Worm (Caenorhabditis elegans) whole organism, L4 larva: ENCODE data around the gene C50A2.7.

ENCODE experiments used
- D1046.2 ChIP-seq: fragments of 200-800 bp; sonication (Bioruptor generic); IDR thresholded peaks from 2 replicates; pipeline ENCODE4 v1.3.6; 2022; ENCODE audit warnings: missing genetic modification characterization, missing compliant biosample characterization
- F26F4.8 ChIP-seq: fragments of 200-800 bp; sonication (Bioruptor generic); conservative IDR thresholded peaks from 2 replicates; pipeline ENCODE4 v1.3.6; 2022; ENCODE audit warnings: missing genetic modification characterization, missing compliant biosample characterization
- F44E2.7 ChIP-seq: fragments of 200-800 bp; sonication (Bioruptor generic); IDR thresholded peaks from 2 replicates; pipeline ENCODE4 v2.1.2; 2022; ENCODE audit warnings: missing genetic modification characterization, missing compliant biosample characterization
- Y75B8A.6 ChIP-seq: fragments of 200-800 bp; sonication (Bioruptor generic); IDR thresholded peaks from 2 replicates; pipeline ENCODE4 v1.3.6; 2022; ENCODE audit warnings: missing genetic modification reagents, missing genetic modification characterization, missing compliant biosample characterization
- ZK337.2 ChIP-seq: fragments of 200-800 bp; sonication (Bioruptor generic); IDR thresholded peaks from 2 replicates; pipeline ENCODE4 v1.3.6; 2022; ENCODE audit warnings: missing genetic modification reagents, missing genetic modification characterization, missing compliant biosample characterization
- aha-1 ChIP-seq: fragments of 150-350 bp; peaks from one replicate; lab custom pipeline; 2014; ENCODE audit warnings: missing biosample characterization, missing genetic modification characterization
- arid-1 ChIP-seq: fragments of 200-800 bp; sonication (Bioruptor generic); conservative IDR thresholded peaks from 2 replicates; pipeline ENCODE4 v1.3.6; 2022; ENCODE audit warnings: missing genetic modification reagents, missing genetic modification characterization, missing compliant biosample characterization
- ceh-32 ChIP-seq: sonication (generic microtip); optimal IDR thresholded peaks from 2 replicates; lab custom pipeline; 2016; ENCODE audit warnings: mild to moderate bottlenecking, missing genetic modification characterization, missing compliant biosample characterization; ENCODE audit not compliant: poor library complexity
- ceh-82 ChIP-seq: sonication (generic microtip); optimal IDR thresholded peaks from 2 replicates; lab custom pipeline; 2017; ENCODE audit warnings: missing biosample characterization, missing genetic modification characterization
- cey-2 ChIP-seq: sonication (generic microtip); optimal IDR thresholded peaks from 3 replicates; lab custom pipeline; 2017; ENCODE audit warnings: missing genetic modification characterization, mild to moderate bottlenecking, missing compliant biosample characterization, antibody characterized with exemption, borderline replicate concordance; ENCODE audit not compliant: insufficient read depth
- dmd-8 ChIP-seq: fragments of 200-800 bp; sonication (Bioruptor generic); IDR thresholded peaks from 2 replicates; pipeline ENCODE4 v1.3.6; 2022; ENCODE audit warnings: missing genetic modification characterization, missing compliant biosample characterization
- egl-27 ChIP-seq: sonication (generic microtip); optimal IDR thresholded peaks from 3 replicates; lab custom pipeline; 2017; ENCODE audit warnings: missing biosample characterization, missing genetic modification reagents, missing genetic modification characterization
- egl-43 ChIP-seq: fragments of 200-800 bp; sonication (Bioruptor generic); IDR thresholded peaks from 2 replicates; pipeline ENCODE4 v1.3.6; 2022; ENCODE audit warnings: missing genetic modification reagents, missing genetic modification characterization, missing compliant biosample characterization
- fkh-10 ChIP-seq: fragments of 150-350 bp; optimal IDR thresholded peaks from 2 replicates; lab custom pipeline; 2014; ENCODE audit warnings: missing biosample characterization, missing genetic modification reagents, missing genetic modification characterization
- hif-1 ChIP-seq, 2 experiments: sonication (generic microtip); optimal IDR thresholded peaks; 2 replicates each; lab custom pipeline; 2016 to 2017; ENCODE audit warnings: missing compliant biosample characterization in 2 of 2, missing genetic modification characterization in 2 of 2, missing genetic modification reagents in 2 of 2, missing genotype in 2 of 2, mild to moderate bottlenecking in 1 of 2
- lim-7 ChIP-seq: fragments of 200-800 bp; sonication (Bioruptor generic); IDR thresholded peaks from 2 replicates; pipeline ENCODE4 v1.3.6; 2022; ENCODE audit warnings: missing genetic modification characterization, missing compliant biosample characterization
- lin-1 ChIP-seq: fragments of 200-800 bp; sonication (Bioruptor generic); IDR thresholded peaks from 2 replicates; pipeline ENCODE4 v1.3.6; 2022; ENCODE audit warnings: missing genetic modification reagents, missing genetic modification characterization, missing compliant biosample characterization
- lsy-2 ChIP-seq, 2 experiments: fragments of 150-350 bp in 1 of 2; sonication (generic microtip) in 1 of 2; optimal IDR thresholded peaks; 2 replicates each; lab custom pipeline; 2014 to 2017; ENCODE audit warnings: missing biosample characterization in 2 of 2, missing genetic modification characterization in 2 of 2
- nhr-10 ChIP-seq: fragments of 150-350 bp; optimal IDR thresholded peaks from 2 replicates; lab custom pipeline; 2014; ENCODE audit warnings: missing biosample characterization, missing genetic modification characterization
- nhr-102 ChIP-seq: sonication (generic microtip); optimal IDR thresholded peaks from 2 replicates; lab custom pipeline; 2016; ENCODE audit warnings: mild to moderate bottlenecking, missing genetic modification characterization, moderate library complexity, missing compliant biosample characterization
- nhr-237 ChIP-seq: sonication (generic microtip); optimal IDR thresholded peaks from 2 replicates; lab custom pipeline; 2017; ENCODE audit warnings: missing biosample characterization, missing genetic modification characterization
- php-3 ChIP-seq: fragments of 200-800 bp; sonication (Bioruptor generic); IDR thresholded peaks from 2 replicates; pipeline ENCODE4 v1.3.6; 2022; ENCODE audit warnings: missing genetic modification reagents, missing genetic modification characterization, missing compliant biosample characterization
- pqm-1 ChIP-seq: sonication (generic microtip); optimal IDR thresholded peaks from 2 replicates; lab custom pipeline; 2017; ENCODE audit warnings: missing biosample characterization, missing genetic modification characterization
- set-16 ChIP-seq: fragments of 200-800 bp; sonication (Bioruptor generic); IDR thresholded peaks from 2 replicates; pipeline ENCODE4 v1.3.6; 2022; ENCODE audit warnings: missing genetic modification reagents, missing genetic modification characterization, missing compliant biosample characterization
- tag-97 ChIP-seq: fragments of 200-800 bp; sonication (Bioruptor generic); IDR thresholded peaks from 2 replicates; pipeline ENCODE4 v1.3.6; 2022; ENCODE audit warnings: missing genetic modification characterization, missing compliant biosample characterization
- tra-1 ChIP-seq: fragments of 200-800 bp; sonication (Bioruptor generic); IDR thresholded peaks from 2 replicates; pipeline ENCODE4 v1.3.6; 2022; ENCODE audit warnings: missing genetic modification reagents, missing genetic modification characterization, missing compliant biosample characterization
- unc-62 ChIP-seq, 3 experiments: fragments of 150-350 bp in 1 of 3; sonication (generic microtip); optimal IDR thresholded peaks in 2 of 3; peaks in 1 of 3; 1 replicate in 1 of 3; 2 replicates in 2 of 3; lab custom pipeline; 2014 to 2017; ENCODE audit warnings: missing biosample characterization in 3 of 3, missing genetic modification characterization in 3 of 3, missing genetic modification reagents in 3 of 3, missing genotype in 1 of 3

The C50A2.7 gene

DNA sequence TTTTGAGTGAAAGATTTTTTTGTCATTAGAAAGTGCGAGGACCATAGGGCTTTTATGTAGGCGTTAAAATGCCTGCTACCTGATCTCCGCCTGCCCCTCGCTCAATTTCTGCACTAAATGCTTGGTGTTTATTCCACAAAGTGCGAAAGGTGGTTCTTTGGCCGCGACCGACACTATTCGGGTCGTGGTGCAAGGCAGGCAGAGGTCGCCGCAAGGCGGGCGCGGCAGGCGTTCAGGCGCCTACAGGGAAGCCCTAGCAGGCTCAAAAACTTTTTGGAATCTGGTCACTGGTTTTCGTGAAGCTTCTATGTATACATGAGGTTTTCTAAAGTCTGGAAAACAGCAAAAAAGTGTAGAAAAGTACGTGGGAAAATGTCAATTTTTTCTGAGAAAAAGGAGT, 42.4 kb upstream of the C50A2.7 start (continued):
- TF ChIP-seq ceh-32 (no peak), nhr-10 (tag; lab: Kevin White, UChicago) (no peak), hif-1 (tag; optimal IDR thresholded peaks at IDR 0.05; lab: Kevin White, UChicago) (no peak)

- TF ChIP-seq egl-43 (GFP tag; lab: Robert Waterston, UW) = 0 out of 2 replicates have a peak, but pooled peaks have one; percentile 37
- TF ChIP-seq set-16 = peak; percentile 91
- TF ChIP-seq fkh-10 (GFP tag; lab: Kevin White, UChicago) = no peak
- no peak for TF ChIP-seq cey-2
- no peak for TF ChIP-seq unc-62 (GFP tag; optimal IDR thresholded peaks at IDR 0.05 in 1 of 2; lab: Kevin White, UChicago)
- no peak for TF ChIP-seq unc-62 (tag; optimal IDR thresholded peaks at IDR 0.05; lab: Kevin White, UChicago)
These were observed 41.7 kb upstream of the C50A2.7 start for ce11 chrIV:1121511-1121910.

ce11 chrIV:1123357-1123756, 39.9 kb upstream of the C50A2.7 start:
- no peak for TF ChIP-seq dmd-8 (GFP tag; lab: Robert Waterston, UW)
- peak; percentile 37; the same call in 1 of the 2 replicates for TF ChIP-seq set-16

DNA sequence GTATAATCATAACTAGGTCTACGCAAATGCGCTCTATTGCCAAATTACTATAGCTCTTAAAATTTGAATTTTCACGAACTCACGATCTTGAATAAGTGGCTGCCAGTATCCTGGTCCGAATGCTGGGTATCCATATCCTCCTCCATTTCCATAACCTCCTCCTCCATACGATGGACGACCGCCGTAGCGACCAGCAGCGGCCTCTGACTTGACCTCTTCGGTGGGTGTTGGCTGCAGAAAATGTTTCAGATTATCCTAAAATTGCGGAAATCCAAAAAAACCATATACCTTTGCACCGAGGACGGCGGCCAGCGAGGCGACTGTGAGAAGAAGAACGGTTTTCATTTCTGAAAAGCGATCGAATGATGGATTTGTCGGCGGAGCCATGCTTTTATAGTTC, 38.5 kb upstream of the C50A2.7 start, which contains the start of gene perm-4:
Gene perm-4 (minus strand): TSS at position 367 of the 400 bp plus-strand sequence.
- TF ChIP-seq hif-1 (tag; optimal IDR thresholded peaks at IDR 0.05; lab: Kevin White, UChicago) = no peak
- no peak for TF ChIP-seq nhr-237 (tag; lab: Kevin White, UChicago)
- no peak for TF ChIP-seq nhr-102
- TF ChIP-seq ceh-82 (tag; lab: Kevin White, UChicago) = no peak
- TF ChIP-seq nhr-10 (tag; lab: Kevin White, UChicago) = no peak
- TF ChIP-seq D1046.2 (GFP tag; lab: Robert Waterston, UW) = no peak
- TF ChIP-seq F26F4.8 (GFP tag; lab: Robert Waterston, UW) = no peak
- no peak for TF ChIP-seq pqm-1 (tag; lab: Kevin White, UChicago)
- TF ChIP-seq lin-1 (GFP tag; lab: Robert Waterston, UW) = no peak
- TF ChIP-seq tag-97 (GFP tag; lab: Robert Waterston, UW) = no peak
- TF ChIP-seq Y75B8A.6 = no peak
- no peak for TF ChIP-seq arid-1 (GFP tag; lab: Robert Waterston, UW)

ce11 chrIV:1126490-1126889, 36.7 kb upstream of the C50A2.7 start, which contains the start of gene perm-2:
perm-2 (plus strand) TSS chrIV:1126790.
- TF ChIP-seq ZK337.2 (GFP tag; lab: Robert Waterston, UW) (no peak), egl-27 (tag; lab: Kevin White, UChicago) (no peak)

DNA sequence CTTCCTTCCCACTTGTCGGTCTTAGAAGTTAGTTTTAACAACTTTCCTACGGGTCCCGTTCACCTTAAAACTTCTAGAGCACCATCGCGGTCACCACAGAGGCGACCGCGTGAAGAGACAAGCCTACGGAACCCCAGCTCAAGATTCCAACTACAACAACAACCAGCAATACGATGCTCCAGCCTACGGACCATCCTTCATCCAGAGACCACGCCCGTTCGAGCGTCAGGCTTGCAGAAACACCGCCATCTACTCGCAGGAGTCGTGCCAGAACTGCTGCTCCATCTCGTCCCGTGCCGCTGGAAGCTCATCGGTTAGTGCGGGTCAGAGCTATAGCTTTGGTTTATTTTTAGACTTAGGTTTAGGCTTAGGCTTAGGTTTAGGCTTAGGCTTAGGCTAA, 35.4 kb upstream of the C50A2.7 start:
- no peak for TF ChIP-seq tra-1 (GFP tag; lab: Robert Waterston, UW)
- TF ChIP-seq F44E2.7 (GFP tag; lab: Robert Waterston, UW) = 0 out of 2 replicates have a peak, but pooled peaks have one; percentile 12
- TF ChIP-seq php-3 (GFP tag; lab: Robert Waterston, UW) = 0 out of 2 replicates have a peak, but pooled peaks have one; percentile 9
- no peak for TF ChIP-seq lsy-2 (tag; optimal IDR thresholded peaks at IDR 0.05; lab: Kevin White, UChicago)
- peak in 1 of 2 experiments; percentile 4 for TF ChIP-seq unc-62 (GFP tag; optimal IDR thresholded peaks at IDR 0.05 in 1 of 2; lab: Kevin White, UChicago)
- TF ChIP-seq unc-62 (tag; optimal IDR thresholded peaks at IDR 0.05; lab: Kevin White, UChicago) = no peak
- 0 out of 2 replicates have a peak, but pooled peaks have one; percentile 25 for TF ChIP-seq lim-7 (GFP tag; lab: Robert Waterston, UW)
- TF ChIP-seq set-16 = peak; percentile 56; the same call in 1 of the 2 replicates

ce11 chrIV:1136658-1137057, 26.6 kb upstream of the C50A2.7 start, which contains the start of gene C44B12.6:
C44B12.6 (minus strand) TSS chrIV:1136758.
- TF ChIP-seq aha-1 (tag; lab: Kevin White, UChicago) (peak; percentile 38), unc-62 (GFP tag; optimal IDR thresholded peaks at IDR 0.05 in 1 of 2; lab: Kevin White, UChicago) (no peak), unc-62 (tag; optimal IDR thresholded peaks at IDR 0.05; lab: Kevin White, UChicago) (no peak)
